Worm (Caenorhabditis elegans) whole organism, L4/young adult: ENCODE results near the gene lipl-3.

Source experiments
- W03F9.2 ChIP-seq: fragments of 150-350 bp; optimal IDR thresholded peaks from 2 replicates; lab custom pipeline; 2014; ENCODE audit warnings: missing biosample characterization, missing genetic modification characterization
- him-1 ChIP-seq: sonication (generic microtip); optimal IDR thresholded peaks from 2 replicates; lab custom pipeline; 2016; ENCODE audit warnings: missing genotype, missing genetic modification reagents, missing genetic modification characterization, missing compliant biosample characterization

- TF ChIP-seq W03F9.2 (tag; lab: Kevin White, UChicago) (no peak), him-1 (no peak)
Measured at ce11 chrV:552406-552805, 28.4 kb upstream of the lipl-3 start.
